Worm (Caenorhabditis elegans) whole organism, L3 larva: Measurements from ENCODE around the gene mdf-1.

Experiments
- elt-2 ChIP-seq: sonication (generic microtip); optimal IDR thresholded peaks from 2 replicates; lab custom pipeline; 2016; ENCODE audit warnings: missing genetic modification reagents, mild to moderate bottlenecking, missing genetic modification characterization, missing compliant biosample characterization
- lin-39 ChIP-seq: fragments of 150-350 bp; optimal IDR thresholded peaks from 2 replicates; lab custom pipeline; 2018; ENCODE audit warnings: missing biosample characterization, missing genetic modification reagents, missing genetic modification characterization
- lsy-12 ChIP-seq: sonication (generic microtip); optimal IDR thresholded peaks from 2 replicates; lab custom pipeline; 2016; ENCODE audit warnings: mild to moderate bottlenecking, missing genetic modification characterization, missing compliant biosample characterization
- nhr-25 ChIP-seq: sonication (generic microtip); optimal IDR thresholded peaks from 2 replicates; lab custom pipeline; 2017; ENCODE audit warnings: missing biosample characterization, missing genetic modification characterization
- skn-1 ChIP-seq: fragments of 150-350 bp; optimal IDR thresholded peaks from 2 replicates; lab custom pipeline; 2014; ENCODE audit warnings: missing biosample characterization, missing genetic modification characterization
- snpc-4 ChIP-seq: fragments of 150-350 bp; optimal IDR thresholded peaks from 2 replicates; lab custom pipeline; 2014; ENCODE audit warnings: missing biosample characterization, missing genetic modification characterization
- ztf-11 ChIP-seq: fragments of 150-350 bp; optimal IDR thresholded peaks from 2 replicates; lab custom pipeline; 2014; ENCODE audit warnings: missing biosample characterization, missing genetic modification characterization

DNA sequence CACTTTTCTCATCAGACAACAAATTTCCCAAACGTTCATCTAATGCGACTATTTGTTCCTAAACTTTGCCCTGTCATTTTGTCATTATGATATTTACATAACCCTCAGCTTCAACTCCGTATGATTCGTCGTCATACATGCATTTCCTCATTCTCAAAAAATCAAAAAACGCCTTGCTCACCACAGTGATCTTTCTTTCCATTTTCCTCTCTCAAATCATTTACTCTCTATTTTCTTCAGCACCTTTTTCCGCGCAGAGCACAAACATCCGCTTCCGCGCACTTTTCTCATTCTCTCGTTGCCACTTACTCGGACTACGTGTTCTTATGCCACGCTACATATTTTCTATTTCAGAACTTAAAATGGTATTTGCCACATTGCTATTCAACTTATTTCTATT lies 33.0 kb upstream of the mdf-1 start, which contains the start of gene F25B3.2:
- TF ChIP-seq lin-39 (tag; lab: Kevin White, UChicago) = no peak
- no peak for TF ChIP-seq lsy-12
- TF ChIP-seq skn-1 (tag; lab: Kevin White, UChicago) = no peak
- no peak for TF ChIP-seq elt-2 (tag; lab: Kevin White, UChicago)
- no peak for TF ChIP-seq snpc-4 (tag; lab: Kevin White, UChicago)
- TF ChIP-seq nhr-25 (tag; lab: Kevin White, UChicago) = no peak
- no peak for TF ChIP-seq ztf-11 (tag; lab: Kevin White, UChicago)
